Fruit fly (Drosophila melanogaster) whole organism, embryonic: Measurements from ENCODE around the gene Glyat.

Experiments
- BtbVII ChIP-seq: fragments of 200-800 bp; sonication (Bioruptor generic); optimal IDR thresholded peaks from 3 replicates; lab custom pipeline; 2017; ENCODE audit warnings: missing biosample characterization, mild to moderate bottlenecking, missing genetic modification characterization
- CG10274 ChIP-seq: fragments of 200-800 bp; sonication (Bioruptor generic); optimal IDR thresholded peaks from 3 replicates; lab custom pipeline; 2017; ENCODE audit warnings: missing biosample characterization, mild to moderate bottlenecking, missing genetic modification characterization
- CG10321 ChIP-seq: fragments of 200-800 bp; sonication (Bioruptor generic); IDR thresholded peaks from 2 replicates; pipeline ENCODE4 v1.3.6; 2022; ENCODE audit warnings: missing biosample characterization, missing genetic modification characterization
- CG10654 ChIP-seq: fragments of 200-800 bp; sonication (Bioruptor generic); optimal IDR thresholded peaks from 2 replicates; lab custom pipeline; 2016; ENCODE audit warnings: missing biosample characterization, missing genetic modification characterization
- CG11695 ChIP-seq: fragments of 200-800 bp; sonication (Bioruptor generic); IDR thresholded peaks from 3 replicates; pipeline ENCODE4 v1.3.6; 2022; ENCODE audit warnings: missing biosample characterization, missing genetic modification characterization
- CG15011 ChIP-seq: fragments of 200-800 bp; sonication (Bioruptor generic); optimal IDR thresholded peaks from 3 replicates; lab custom pipeline; 2018; ENCODE audit warnings: missing biosample characterization, mild to moderate bottlenecking, missing genetic modification characterization
- CG15269 ChIP-seq: fragments of 200-800 bp; sonication (Bioruptor generic); optimal IDR thresholded peaks from 2 replicates; lab custom pipeline; 2018; ENCODE audit warnings: missing biosample characterization, mild to moderate bottlenecking, missing genetic modification characterization, moderate library complexity
- CG17385 ChIP-seq: fragments of 200-800 bp; sonication (Bioruptor generic); optimal IDR thresholded peaks from 3 replicates; lab custom pipeline; 2018; ENCODE audit warnings: missing biosample characterization, mild to moderate bottlenecking, missing genetic modification characterization
- CG17568 ChIP-seq: fragments of 200-800 bp; sonication (Bioruptor generic); optimal IDR thresholded peaks from 2 replicates; lab custom pipeline; 2018; ENCODE audit warnings: missing biosample characterization, mild to moderate bottlenecking, missing genetic modification characterization, moderate library complexity
- CG18764 ChIP-seq: fragments of 200-800 bp; sonication (Bioruptor generic); optimal IDR thresholded peaks from 3 replicates; lab custom pipeline; 2016; ENCODE audit warnings: missing biosample characterization, missing genetic modification characterization
- CG2120 ChIP-seq: fragments of 200-800 bp; sonication (Bioruptor generic); optimal IDR thresholded peaks from 3 replicates; lab custom pipeline; 2016; ENCODE audit warnings: missing biosample characterization, missing genetic modification characterization
- CG2678 ChIP-seq: fragments of 200-800 bp; sonication (Bioruptor generic); optimal IDR thresholded peaks from 3 replicates; lab custom pipeline; 2019; ENCODE audit warnings: missing biosample characterization, mild to moderate bottlenecking, missing genetic modification characterization, moderate library complexity
- CG2875 ChIP-seq: fragments of 200-800 bp; sonication (Bioruptor generic); optimal IDR thresholded peaks from 2 replicates; lab custom pipeline; 2017; ENCODE audit warnings: missing biosample characterization, mild to moderate bottlenecking, missing genetic modification characterization, missing genetic modification reagents
- CG31365 ChIP-seq: fragments of 200-800 bp; sonication (Bioruptor generic); optimal IDR thresholded peaks from 2 replicates; lab custom pipeline; 2018; ENCODE audit warnings: missing biosample characterization, mild to moderate bottlenecking, missing genetic modification characterization
- CG4854 ChIP-seq: fragments of 200-800 bp; sonication (Bioruptor generic); optimal IDR thresholded peaks from 2 replicates; lab custom pipeline; 2016; ENCODE audit warnings: missing biosample characterization, missing genetic modification characterization, inconsistent platforms
- CG5180 ChIP-seq: fragments of 200-800 bp; sonication (Bioruptor generic); optimal IDR thresholded peaks from 3 replicates; lab custom pipeline; 2017; ENCODE audit warnings: missing biosample characterization, missing genetic modification characterization, mild to moderate bottlenecking, moderate library complexity, missing genetic modification reagents
- CG7839 ChIP-seq: fragments of 200-800 bp; sonication (Bioruptor generic); optimal IDR thresholded peaks from 3 replicates; lab custom pipeline; 2018; ENCODE audit warnings: missing biosample characterization, mild to moderate bottlenecking, missing genetic modification characterization, moderate library complexity
- CG9727 ChIP-seq: fragments of 200-800 bp; sonication (Bioruptor generic); optimal IDR thresholded peaks from 3 replicates; lab custom pipeline; 2017; ENCODE audit warnings: missing biosample characterization, mild to moderate bottlenecking, missing genetic modification characterization
- Dfd ChIP-seq, 2 experiments: fragments of >200 bp; optimal IDR thresholded peaks; 2 replicates each; lab custom pipeline; 2017; ENCODE audit warnings: missing biosample characterization in 2 of 2, missing genetic modification characterization in 2 of 2
- ERR ChIP-seq: fragments of 200-800 bp; sonication (Bioruptor generic); optimal IDR thresholded peaks from 2 replicates; lab custom pipeline; 2016; ENCODE audit warnings: missing biosample characterization, missing genetic modification characterization
- Eip74EF ChIP-seq, 2 experiments: fragments of 200-800 bp in 1 of 2; fragments of >200 bp in 1 of 2; sonication (Bioruptor generic) in 1 of 2; optimal IDR thresholded peaks; 2 replicates each; lab custom pipeline; 2017 to 2019; ENCODE audit warnings: missing biosample characterization in 2 of 2, missing genetic modification characterization in 2 of 2, mild to moderate bottlenecking in 1 of 2, moderate library complexity in 1 of 2
- Elba2 ChIP-seq: fragments of 200-800 bp; sonication (Bioruptor generic); optimal IDR thresholded peaks from 3 replicates; lab custom pipeline; 2016; ENCODE audit warnings: missing biosample characterization, missing genetic modification characterization
- Fer1 ChIP-seq: fragments of 200-800 bp; sonication (Bioruptor generic); optimal IDR thresholded peaks from 2 replicates; lab custom pipeline; 2017; ENCODE audit warnings: missing biosample characterization, mild to moderate bottlenecking, missing genetic modification characterization
- Fer2 ChIP-seq: fragments of 200-800 bp; sonication (Bioruptor generic); optimal IDR thresholded peaks from 2 replicates; lab custom pipeline; 2018; ENCODE audit warnings: missing biosample characterization, mild to moderate bottlenecking, missing genetic modification characterization, moderate library complexity
- Jarid2 ChIP-seq: fragments of 200-800 bp; sonication (Bioruptor generic); optimal IDR thresholded peaks from 3 replicates; lab custom pipeline; 2017; ENCODE audit warnings: mild to moderate bottlenecking, missing biosample characterization, missing genetic modification reagents, missing genetic modification characterization
- MTF-1 ChIP-seq: fragments of 200-800 bp; sonication (Bioruptor generic); optimal IDR thresholded peaks from 2 replicates; lab custom pipeline; 2018; ENCODE audit warnings: missing biosample characterization, mild to moderate bottlenecking, missing genetic modification characterization, borderline replicate concordance
- Max ChIP-seq: fragments of 200-800 bp; sonication (Bioruptor generic); optimal IDR thresholded peaks from 2 replicates; lab custom pipeline; 2016; ENCODE audit warnings: missing biosample characterization, mild to moderate bottlenecking, missing genetic modification characterization
- Nf-YB ChIP-seq: fragments of 200-800 bp; sonication (Bioruptor generic); optimal IDR thresholded peaks from 3 replicates; lab custom pipeline; 2019; ENCODE audit warnings: missing biosample characterization, mild to moderate bottlenecking, missing genetic modification characterization, moderate library complexity
- Usf ChIP-seq: fragments of 200-800 bp; sonication (Bioruptor generic); optimal IDR thresholded peaks from 2 replicates; lab custom pipeline; 2017; ENCODE audit warnings: missing genotype, missing biosample characterization, missing genetic modification characterization
- crc ChIP-seq: fragments of 200-800 bp; sonication (Bioruptor generic); optimal IDR thresholded peaks from 2 replicates; lab custom pipeline; 2016; ENCODE audit warnings: missing biosample characterization, missing genetic modification characterization
- dimm ChIP-seq: fragments of 200-800 bp; sonication (Bioruptor generic); IDR thresholded peaks from 2 replicates; pipeline ENCODE4 v1.3.6; 2022; ENCODE audit warnings: missing biosample characterization, missing genetic modification characterization
- ems ChIP-seq: fragments of 200-800 bp; sonication (Bioruptor generic); optimal IDR thresholded peaks from 3 replicates; lab custom pipeline; 2016; ENCODE audit warnings: missing biosample characterization, missing genetic modification characterization
- en ChIP-seq: fragments of 200-800 bp; sonication (Bioruptor generic); optimal IDR thresholded peaks from 2 replicates; lab custom pipeline; 2016; ENCODE audit warnings: missing biosample characterization, missing genetic modification characterization
- exex ChIP-seq: fragments of 200-800 bp; sonication (Bioruptor generic); optimal IDR thresholded peaks from 4 replicates; lab custom pipeline; 2018; ENCODE audit warnings: missing biosample characterization, mild to moderate bottlenecking, missing genetic modification characterization, moderate library complexity
- fd3F ChIP-seq: fragments of 200-800 bp; sonication (Bioruptor generic); optimal IDR thresholded peaks from 2 replicates; lab custom pipeline; 2018; ENCODE audit warnings: missing biosample characterization, mild to moderate bottlenecking, missing genetic modification characterization, moderate library complexity
- gem ChIP-seq: fragments of 200-800 bp; sonication (Bioruptor generic); optimal IDR thresholded peaks from 2 replicates; lab custom pipeline; 2019; ENCODE audit warnings: missing biosample characterization, mild to moderate bottlenecking, missing genetic modification characterization, moderate library complexity
- gro ChIP-seq: fragments of 200-800 bp; sonication (Bioruptor generic); optimal IDR thresholded peaks from 2 replicates; lab custom pipeline; 2016; ENCODE audit warnings: missing biosample characterization, missing genetic modification characterization
- kah ChIP-seq: fragments of 200-800 bp; sonication (Bioruptor generic); optimal IDR thresholded peaks from 2 replicates; lab custom pipeline; 2018; ENCODE audit warnings: missing biosample characterization, mild to moderate bottlenecking, missing genetic modification characterization
- kay ChIP-seq: fragments of 200-800 bp; sonication (Bioruptor generic); optimal IDR thresholded peaks from 2 replicates; lab custom pipeline; 2016; ENCODE audit warnings: missing biosample characterization, missing genetic modification characterization
- nmo ChIP-seq: fragments of 200-800 bp; sonication (Bioruptor generic); optimal IDR thresholded peaks from 2 replicates; lab custom pipeline; 2018; ENCODE audit warnings: missing biosample characterization, mild to moderate bottlenecking, missing genetic modification characterization, moderate library complexity
- pan ChIP-seq, 4 experiments: fragments of >200 bp in 3 of 4; fragments of 200-800 bp in 1 of 4; sonication (Bioruptor generic) in 1 of 4; optimal IDR thresholded peaks in 3 of 4; IDR thresholded peaks in 1 of 4; 2 replicates each; pipeline versions ENCODE4 v1.3.6 to Lab custom; 2017 to 2022; ENCODE audit warnings: missing biosample characterization in 2 of 4, missing genetic modification characterization in 2 of 4, mixed read lengths in 1 of 4
- row ChIP-seq: fragments of 200-800 bp; sonication (Bioruptor generic); IDR thresholded peaks from 3 replicates; pipeline ENCODE4 v1.3.6; 2022; ENCODE audit warnings: missing biosample characterization, missing genetic modification characterization
- sug ChIP-seq: fragments of 200-800 bp; optimal IDR thresholded peaks from 2 replicates; lab custom pipeline; 2019; ENCODE audit warnings: missing biosample characterization, mild to moderate bottlenecking, missing genetic modification characterization, moderate library complexity
- tap ChIP-seq: fragments of 200-800 bp; optimal IDR thresholded peaks from 3 replicates; lab custom pipeline; 2019; ENCODE audit warnings: missing biosample characterization, mild to moderate bottlenecking, missing genetic modification characterization, moderate library complexity
- trh ChIP-seq: fragments of 200-800 bp; sonication (Bioruptor generic); optimal IDR thresholded peaks from 2 replicates; lab custom pipeline; 2016; ENCODE audit warnings: missing biosample characterization, missing genetic modification characterization
- twi ChIP-seq: fragments of 200-800 bp; optimal IDR thresholded peaks from 2 replicates; lab custom pipeline; 2019; ENCODE audit warnings: missing biosample characterization, mild to moderate bottlenecking, missing genetic modification characterization, moderate library complexity
- usp ChIP-seq: fragments of >200 bp; optimal IDR thresholded peaks from 2 replicates; lab custom pipeline; 2017; ENCODE audit warnings: missing biosample characterization, missing genetic modification characterization

The Glyat gene

dm6 chr2L:7960581-7961530 lies 49.6 kb downstream of the Glyat start (continued):
- no peak for TF ChIP-seq usp (GFP tag; lab: Kevin White, UChicago)
- TF ChIP-seq kah (GFP tag; lab: Kevin White, UChicago) = no peak
- TF ChIP-seq MTF-1 = peak; percentile 47
- TF ChIP-seq CG15269 (tag; lab: Kevin White, UChicago) = peak; percentile 48
- TF ChIP-seq ERR (GFP tag; lab: Kevin White, UChicago) = no peak
- peak in 1 of 2 experiments; percentile 27 for TF ChIP-seq Eip74EF (GFP tag; optimal IDR thresholded peaks at IDR 0.05; lab: Kevin White, UChicago)
- TF ChIP-seq twi (tag; lab: Kevin White, UChicago) = no peak
- TF ChIP-seq tap (tag; lab: Kevin White, UChicago) = peak; percentile 38
- peak; percentile 4 for TF ChIP-seq CG10274 (GFP tag; lab: Kevin White, UChicago)
- peak; percentile 4 for TF ChIP-seq CG7839 (tag; lab: Kevin White, UChicago)
- peak; percentile 1 for TF ChIP-seq CG10654
- no peak for TF ChIP-seq kay (GFP tag; lab: Kevin White, UChicago)
- TF ChIP-seq Fer1 (GFP tag; lab: Kevin White, UChicago) = peak; percentile 80
- peak; percentile 48 for TF ChIP-seq Fer2
- peak; percentile 79 for TF ChIP-seq exex (tag; lab: Kevin White, UChicago)
- peak; percentile 14 for TF ChIP-seq CG2875 (GFP tag; lab: Kevin White, UChicago)
- TF ChIP-seq CG15011 (GFP tag; lab: Kevin White, UChicago) = peak; percentile 75
- peak; percentile 43 for TF ChIP-seq Max
- TF ChIP-seq CG2678 = peak; percentile 79
- peak; percentile 84 for TF ChIP-seq CG10321 (GFP tag; lab: Robert Waterston, UW)
- TF ChIP-seq fd3F (GFP tag; lab: Kevin White, UChicago) = peak; percentile 16
- TF ChIP-seq sug = peak; percentile 56
- TF ChIP-seq CG4854 (GFP tag; lab: Kevin White, UChicago) = peak; percentile 7
- TF ChIP-seq crc (GFP tag; lab: Kevin White, UChicago) = no peak
- no peak for TF ChIP-seq row (GFP tag; lab: Robert Waterston, UW)
- peak; percentile 34 for TF ChIP-seq CG18764
- peak; percentile 12 for TF ChIP-seq gro
- TF ChIP-seq CG17568 (GFP tag; lab: Kevin White, UChicago) = peak; percentile 62
- TF ChIP-seq CG2120 (GFP tag; lab: Kevin White, UChicago) = peak; percentile 15
- peak; percentile 27 for TF ChIP-seq CG31365 (tag; lab: Kevin White, UChicago)
- no peak for TF ChIP-seq en (GFP tag; lab: Kevin White, UChicago)
- peak; percentile 30 for TF ChIP-seq Jarid2 (GFP tag; lab: Kevin White, UChicago)
- TF ChIP-seq CG9727 (GFP tag; lab: Kevin White, UChicago) = peak; percentile 67
- no peak for TF ChIP-seq Dfd (GFP tag; optimal IDR thresholded peaks at IDR 0.05; lab: Kevin White, UChicago)
- no peak for TF ChIP-seq ems
- no peak for TF ChIP-seq pan (optimal IDR thresholded peaks at IDR 0.05; lab: Kevin White, UChicago)
- TF ChIP-seq pan (GFP tag; optimal IDR thresholded peaks at IDR 0.05 in 1 of 2, IDR thresholded peaks at IDR 0.05 in 1 of 2) = peak in 1 of 2 experiments; percentile 22
- TF ChIP-seq CG17385 (GFP tag; lab: Kevin White, UChicago) = peak; percentile 60
- no peak for TF ChIP-seq trh (GFP tag; lab: Kevin White, UChicago)
- no peak for TF ChIP-seq Usf (GFP tag; lab: Kevin White, UChicago)
- TF ChIP-seq BtbVII = peak; percentile 83
- no peak for TF ChIP-seq dimm (GFP tag; lab: Robert Waterston, UW)
- no peak for TF ChIP-seq Elba2 (GFP tag; lab: Kevin White, UChicago)
- TF ChIP-seq gem (tag; lab: Kevin White, UChicago) = peak; percentile 49
- TF ChIP-seq Nf-YB (GFP tag; lab: Kevin White, UChicago) = peak; percentile 36
- peak; percentile 11 for TF ChIP-seq nmo (GFP tag; lab: Kevin White, UChicago)
- peak; percentile 42; the same call in 2 of the 3 replicates for TF ChIP-seq CG11695 (GFP tag; lab: Robert Waterston, UW)
- TF ChIP-seq CG5180 (GFP tag; lab: Kevin White, UChicago) = peak; percentile 16
